Fruit fly (Drosophila melanogaster) whole organism, embryonic: Measurements from ENCODE around the gene CG17321.

Source experiments
- Atf-2 ChIP-seq: fragments of 200-800 bp; sonication (Bioruptor generic); optimal IDR thresholded peaks from 2 replicates; lab custom pipeline; 2016; ENCODE audit warnings: missing biosample characterization, missing genetic modification characterization
- Atf3 ChIP-seq: fragments of 200-800 bp; sonication (Bioruptor generic); optimal IDR thresholded peaks from 3 replicates; lab custom pipeline; 2016; ENCODE audit warnings: missing biosample characterization, missing genetic modification characterization
- CG10366 ChIP-seq: fragments of 200-800 bp; sonication (Bioruptor generic); IDR thresholded peaks from 2 replicates; pipeline ENCODE4 v1.3.6; 2022; ENCODE audit warnings: missing biosample characterization, missing genetic modification characterization
- CG10654 ChIP-seq: fragments of 200-800 bp; sonication (Bioruptor generic); optimal IDR thresholded peaks from 2 replicates; lab custom pipeline; 2016; ENCODE audit warnings: missing biosample characterization, missing genetic modification characterization
- CG11398 ChIP-seq: fragments of 200-800 bp; sonication (Bioruptor generic); optimal IDR thresholded peaks from 2 replicates; lab custom pipeline; 2016; ENCODE audit warnings: missing biosample characterization, missing genetic modification characterization
- CG11695 ChIP-seq: fragments of 200-800 bp; sonication (Bioruptor generic); IDR thresholded peaks from 3 replicates; pipeline ENCODE4 v1.3.6; 2022; ENCODE audit warnings: missing biosample characterization, missing genetic modification characterization
- CG12299 ChIP-seq: fragments of 200-800 bp; sonication (Bioruptor generic); optimal IDR thresholded peaks from 2 replicates; lab custom pipeline; 2018; ENCODE audit warnings: missing biosample characterization, mild to moderate bottlenecking, missing genetic modification characterization
- CG14441 ChIP-seq: fragments of 200-800 bp; sonication (Bioruptor generic); IDR thresholded peaks from 2 replicates; pipeline ENCODE4 v1.3.6; 2022; ENCODE audit warnings: missing biosample characterization, missing genetic modification characterization
- CG1647 ChIP-seq: fragments of 200-800 bp; sonication (Bioruptor generic); optimal IDR thresholded peaks from 3 replicates; lab custom pipeline; 2016; ENCODE audit warnings: missing biosample characterization, missing genetic modification characterization
- CG18262 ChIP-seq: fragments of 200-800 bp; optimal IDR thresholded peaks from 3 replicates; lab custom pipeline; 2019; ENCODE audit warnings: missing biosample characterization, mild to moderate bottlenecking, missing genetic modification characterization, moderate library complexity
- CG33213 ChIP-seq: fragments of 200-800 bp; sonication (Bioruptor generic); optimal IDR thresholded peaks from 3 replicates; lab custom pipeline; 2016; ENCODE audit warnings: missing biosample characterization, missing genetic modification characterization
- CG3838 ChIP-seq: fragments of 200-800 bp; sonication (Bioruptor generic); optimal IDR thresholded peaks from 3 replicates; lab custom pipeline; 2016; ENCODE audit warnings: missing biosample characterization, missing genetic modification characterization
- CG6254 ChIP-seq: fragments of 200-800 bp; sonication (Bioruptor generic); optimal IDR thresholded peaks from 3 replicates; lab custom pipeline; 2017; ENCODE audit warnings: mild to moderate bottlenecking, missing biosample characterization, missing genetic modification reagents, missing genetic modification characterization
- CG6654 ChIP-seq: fragments of 200-800 bp; sonication (Bioruptor generic); optimal IDR thresholded peaks from 2 replicates; lab custom pipeline; 2017; ENCODE audit warnings: missing biosample characterization, mild to moderate bottlenecking, missing genetic modification characterization
- CG7372 ChIP-seq: fragments of 200-800 bp; sonication (Bioruptor generic); IDR thresholded peaks from 2 replicates; pipeline ENCODE4 v1.3.6; 2022; ENCODE audit warnings: missing biosample characterization, missing genetic modification characterization
- CG7839 ChIP-seq: fragments of 200-800 bp; sonication (Bioruptor generic); optimal IDR thresholded peaks from 3 replicates; lab custom pipeline; 2018; ENCODE audit warnings: missing biosample characterization, mild to moderate bottlenecking, missing genetic modification characterization, moderate library complexity
- CG8290 ChIP-seq, 3 experiments: fragments of 200-800 bp; sonication (Bioruptor generic); optimal IDR thresholded peaks; 2 replicates each; lab custom pipeline; 2016 to 2019; ENCODE audit warnings: missing biosample characterization in 3 of 3, missing genetic modification characterization in 3 of 3, mild to moderate bottlenecking in 2 of 3, moderate library complexity in 1 of 3
- CG9727 ChIP-seq: fragments of 200-800 bp; sonication (Bioruptor generic); optimal IDR thresholded peaks from 3 replicates; lab custom pipeline; 2017; ENCODE audit warnings: missing biosample characterization, mild to moderate bottlenecking, missing genetic modification characterization
- CrebB ChIP-seq: fragments of 200-800 bp; sonication (Bioruptor generic); optimal IDR thresholded peaks from 3 replicates; lab custom pipeline; 2018; ENCODE audit warnings: missing biosample characterization, mild to moderate bottlenecking, missing genetic modification characterization
- D19A ChIP-seq: fragments of 200-800 bp; optimal IDR thresholded peaks from 3 replicates; lab custom pipeline; 2019; ENCODE audit warnings: missing biosample characterization, mild to moderate bottlenecking, missing genetic modification characterization, moderate library complexity
- Dll ChIP-seq: fragments of 200-800 bp; sonication (Bioruptor generic); IDR thresholded peaks from 4 replicates; pipeline ENCODE4 v1.3.6; 2022; ENCODE audit warnings: missing biosample characterization, missing genetic modification characterization; ENCODE audit not compliant: partially characterized antibody
- HLH54F ChIP-seq: fragments of 200-800 bp; sonication (Bioruptor generic); optimal IDR thresholded peaks from 3 replicates; lab custom pipeline; 2016; ENCODE audit warnings: missing biosample characterization, missing genetic modification characterization
- Hsf ChIP-seq: fragments of 200-800 bp; sonication (Bioruptor generic); optimal IDR thresholded peaks from 3 replicates; lab custom pipeline; 2016; ENCODE audit warnings: missing biosample characterization, missing genetic modification characterization
- Med ChIP-seq: fragments of 200-800 bp; sonication (Bioruptor generic); peaks from one replicate; lab custom pipeline; 2016; ENCODE audit warnings: missing biosample characterization, missing genetic modification characterization, mild to moderate bottlenecking, inconsistent platforms, moderate library complexity
- Meics ChIP-seq: fragments of 200-800 bp; sonication (Bioruptor generic); optimal IDR thresholded peaks from 2 replicates; lab custom pipeline; 2017; ENCODE audit warnings: missing biosample characterization, mild to moderate bottlenecking, missing genetic modification characterization
- Optix ChIP-seq: fragments of 200-800 bp; sonication (Bioruptor generic); IDR thresholded peaks from 3 replicates; pipeline ENCODE4 v1.3.6; 2022; ENCODE audit warnings: missing biosample characterization, missing genetic modification characterization
- Six4 ChIP-seq: fragments of 200-800 bp; sonication (Bioruptor generic); optimal IDR thresholded peaks from 2 replicates; lab custom pipeline; 2016; ENCODE audit warnings: missing biosample characterization, missing genetic modification characterization
- ara ChIP-seq: fragments of 200-800 bp; sonication (Bioruptor generic); IDR thresholded peaks from 2 replicates; pipeline ENCODE4 v1.3.6; 2022; ENCODE audit warnings: missing biosample characterization, missing genetic modification characterization
- bcd ChIP-seq: fragments of 200-800 bp; sonication (Bioruptor generic); optimal IDR thresholded peaks from 2 replicates; lab custom pipeline; 2017; ENCODE audit warnings: missing biosample characterization, mild to moderate bottlenecking, missing genetic modification characterization
- croc ChIP-seq: fragments of 200-800 bp; sonication (Bioruptor generic); conservative IDR thresholded peaks from 3 replicates; pipeline ENCODE4 v1.3.6; 2022; ENCODE audit warnings: missing biosample characterization, missing genetic modification characterization
- dati ChIP-seq: fragments of 200-800 bp; sonication (Bioruptor generic); IDR thresholded peaks from 2 replicates; pipeline ENCODE4 v1.3.6; 2022; ENCODE audit warnings: missing biosample characterization, missing genetic modification characterization
- ems ChIP-seq: fragments of 200-800 bp; sonication (Bioruptor generic); optimal IDR thresholded peaks from 3 replicates; lab custom pipeline; 2016; ENCODE audit warnings: missing biosample characterization, missing genetic modification characterization
- en ChIP-seq: fragments of 200-800 bp; sonication (Bioruptor generic); optimal IDR thresholded peaks from 2 replicates; lab custom pipeline; 2016; ENCODE audit warnings: missing biosample characterization, missing genetic modification characterization
- esg ChIP-seq: fragments of 200-800 bp; sonication (Bioruptor generic); conservative IDR thresholded peaks from 2 replicates; pipeline ENCODE4 v1.3.6; 2022; ENCODE audit warnings: missing biosample characterization, missing genetic modification characterization
- gcm ChIP-seq: fragments of 200-800 bp; sonication (Bioruptor generic); optimal IDR thresholded peaks from 2 replicates; lab custom pipeline; 2019; ENCODE audit warnings: missing biosample characterization, mild to moderate bottlenecking, missing genetic modification characterization, moderate library complexity
- gsb-n ChIP-seq: fragments of 200-800 bp; sonication (Bioruptor generic); optimal IDR thresholded peaks from 3 replicates; lab custom pipeline; 2018; ENCODE audit warnings: missing biosample characterization, mild to moderate bottlenecking, missing genetic modification characterization
- her ChIP-seq: fragments of 200-800 bp; sonication (Bioruptor generic); optimal IDR thresholded peaks from 2 replicates; lab custom pipeline; 2016; ENCODE audit warnings: missing biosample characterization, missing genetic modification characterization
- hkb ChIP-seq, 2 experiments: fragments of 200-800 bp in 1 of 2; fragments of >200 bp in 1 of 2; sonication (Bioruptor generic) in 1 of 2; IDR thresholded peaks in 1 of 2; optimal IDR thresholded peaks in 1 of 2; 2 replicates each; pipeline versions ENCODE4 v1.3.6 to Lab custom; 2017 to 2022; ENCODE audit warnings: missing biosample characterization in 1 of 2, missing genetic modification characterization in 1 of 2
- insv ChIP-seq, 2 experiments: fragments of 200-800 bp; sonication (Bioruptor generic); optimal IDR thresholded peaks; 3 replicates each; lab custom pipeline; 2016 to 2018; ENCODE audit warnings: missing biosample characterization in 2 of 2, missing genetic modification characterization in 2 of 2
- lab ChIP-seq: fragments of 200-800 bp; sonication (Bioruptor generic); optimal IDR thresholded peaks from 3 replicates; lab custom pipeline; 2017; ENCODE audit warnings: missing biosample characterization, missing genetic modification characterization, mild to moderate bottlenecking, moderate library complexity, missing genetic modification reagents
- lola ChIP-seq, 3 experiments: fragments of >200 bp in 2 of 3; fragments of 200-800 bp in 1 of 3; sonication (Bioruptor generic) in 1 of 3; optimal IDR thresholded peaks; 2 replicates each; lab custom pipeline; 2017 to 2019; ENCODE audit warnings: missing biosample characterization in 3 of 3, missing genetic modification characterization in 3 of 3, mild to moderate bottlenecking in 1 of 3, moderate library complexity in 1 of 3
- maf-S ChIP-seq: fragments of 200-800 bp; sonication (Bioruptor generic); optimal IDR thresholded peaks from 2 replicates; lab custom pipeline; 2016; ENCODE audit warnings: missing biosample characterization, missing genetic modification characterization
- nau ChIP-seq: fragments of 200-800 bp; sonication (Bioruptor generic); optimal IDR thresholded peaks from 3 replicates; lab custom pipeline; 2017; ENCODE audit warnings: missing biosample characterization, mild to moderate bottlenecking, missing genetic modification characterization, missing genetic modification reagents
- oc ChIP-seq: fragments of 200-800 bp; sonication (Bioruptor generic); optimal IDR thresholded peaks from 2 replicates; lab custom pipeline; 2018; ENCODE audit warnings: missing biosample characterization, mild to moderate bottlenecking, missing genetic modification characterization, moderate library complexity
- psq ChIP-seq: fragments of 200-800 bp; sonication (Bioruptor generic); optimal IDR thresholded peaks from 2 replicates; lab custom pipeline; 2017; ENCODE audit warnings: missing biosample characterization, missing genetic modification characterization
- row ChIP-seq: fragments of 200-800 bp; sonication (Bioruptor generic); IDR thresholded peaks from 3 replicates; pipeline ENCODE4 v1.3.6; 2022; ENCODE audit warnings: missing biosample characterization, missing genetic modification characterization
- sc ChIP-seq, 3 experiments: fragments of >200 bp in 2 of 3; fragments of 200-800 bp in 1 of 3; sonication (Bioruptor generic) in 1 of 3; optimal IDR thresholded peaks; 2 replicates in 2 of 3; 3 replicates in 1 of 3; lab custom pipeline; 2017; ENCODE audit warnings: mild to moderate bottlenecking in 1 of 3, missing biosample characterization in 1 of 3, missing genetic modification characterization in 1 of 3, missing genetic modification reagents in 1 of 3
- sens-2 ChIP-seq: fragments of 200-800 bp; sonication (Bioruptor generic); IDR thresholded peaks from 2 replicates; pipeline ENCODE4 v1.3.6; 2022; ENCODE audit warnings: missing biosample characterization, missing genetic modification characterization
- shn ChIP-seq: fragments of 200-800 bp; sonication (Bioruptor generic); optimal IDR thresholded peaks from 3 replicates; lab custom pipeline; 2016; ENCODE audit warnings: missing biosample characterization, missing genetic modification characterization
- sisA ChIP-seq: fragments of 200-800 bp; sonication (Bioruptor generic); IDR thresholded peaks from 2 replicates; pipeline ENCODE4 v1.3.6; 2022; ENCODE audit warnings: missing biosample characterization, missing genetic modification characterization

CG17321 gene

DNA sequence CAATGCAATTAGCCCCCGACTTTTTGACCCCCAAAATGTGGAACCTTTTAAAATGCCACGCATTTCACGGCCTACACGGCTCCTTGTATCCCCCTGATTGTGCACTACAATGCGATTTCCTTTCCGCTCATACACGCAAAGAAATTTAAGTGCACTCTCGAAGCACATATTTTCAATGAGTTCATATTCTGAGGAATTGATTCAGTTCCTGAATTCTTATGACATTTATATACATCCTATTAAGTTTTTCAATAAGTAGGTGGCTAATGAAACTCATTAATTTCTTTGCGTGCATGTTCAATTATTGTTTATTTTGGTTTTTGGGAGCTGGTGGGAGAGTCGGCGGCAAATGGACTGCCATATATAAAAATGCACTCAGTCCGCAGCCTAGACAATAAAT, 54.3 kb downstream of the CG17321 start (continued):
- TF ChIP-seq Atf-2 (peak; percentile 61), nau (GFP tag; lab: Kevin White, UChicago) (no peak), CrebB (tag; lab: Kevin White, UChicago) (no peak), CG14441 (GFP tag; lab: Robert Waterston, UW) (no peak), CG6654 (GFP tag; lab: Kevin White, UChicago) (peak; percentile 52), esg (GFP tag; lab: Robert Waterston, UW) (peak; percentile 41), CG10654 (GFP tag; lab: Kevin White, UChicago) (peak; percentile 68), CG6254 (peak; percentile 72), Dll (GFP tag; lab: Robert Waterston, UW) (no peak), CG18262 (tag; lab: Kevin White, UChicago) (peak; percentile 88), lab (GFP tag; lab: Kevin White, UChicago) (no peak), insv (GFP tag; optimal IDR thresholded peaks at IDR 0.05; lab: Kevin White, UChicago) (no peak), sens-2 (GFP tag; lab: Robert Waterston, UW) (peak; percentile 70), CG11398 (peak; percentile 56), Hsf (GFP tag; lab: Kevin White, UChicago) (peak; percentile 73), en (GFP tag; lab: Kevin White, UChicago) (peak; percentile 32), row (GFP tag; lab: Robert Waterston, UW) (peak; percentile 66), bcd (GFP tag; lab: Kevin White, UChicago) (peak; percentile 59), CG33213 (GFP tag; lab: Kevin White, UChicago) (peak; percentile 34), ara (GFP tag; lab: Robert Waterston, UW) (peak; percentile 82), ems (peak; percentile 28), Meics (GFP tag; lab: Kevin White, UChicago) (no peak), sc (optimal IDR thresholded peaks at IDR 0.05; lab: Kevin White, UChicago) (no peak), sc (GFP tag; optimal IDR thresholded peaks at IDR 0.05; lab: Kevin White, UChicago) (peak; percentile 82), CG3838 (peak; percentile 8), CG7839 (peak; percentile 73), HLH54F (peak; percentile 10), CG8290 (GFP tag; optimal IDR thresholded peaks at IDR 0.05; lab: Kevin White, UChicago) (peak; percentile 22), CG8290 (tag; optimal IDR thresholded peaks at IDR 0.05; lab: Kevin White, UChicago) (peak in 1 of 2 experiments; percentile 14), shn (GFP tag; lab: Kevin White, UChicago) (no peak), maf-S (GFP tag; lab: Kevin White, UChicago) (no peak), D19A (peak; percentile 50), her (GFP tag; lab: Kevin White, UChicago) (peak; percentile 17), sisA (GFP tag; lab: Robert Waterston, UW) (peak; percentile 70), CG1647 (GFP tag; lab: Kevin White, UChicago) (no peak), CG11695 (GFP tag; lab: Robert Waterston, UW) (no peak), Optix (peak; percentile 62; the same call in 2 of the 3 replicates), CG9727 (GFP tag; lab: Kevin White, UChicago) (peak; percentile 70), psq (no peak), CG7372 (GFP tag; lab: Robert Waterston, UW) (no peak), hkb (optimal IDR thresholded peaks at IDR 0.05; lab: Kevin White, UChicago) (no peak), hkb (GFP tag; IDR thresholded peaks at IDR 0.05; lab: Robert Waterston, UW) (peak; percentile 36; the same call in 1 of the 2 replicates), gcm (peak; percentile 62), croc (GFP tag; lab: Robert Waterston, UW) (peak; percentile 77), CG12299 (tag; lab: Kevin White, UChicago) (peak; percentile 16), Six4 (GFP tag; lab: Kevin White, UChicago) (peak; percentile 66), lola (GFP tag; optimal IDR thresholded peaks at IDR 0.05; lab: Kevin White, UChicago) (peak in 1 of 3 experiments; percentile 84), gsb-n (tag; lab: Kevin White, UChicago) (peak; percentile 85), Med (peak; percentile 89), oc (tag; lab: Kevin White, UChicago) (peak; percentile 74), dati (GFP tag; lab: Robert Waterston, UW) (no peak), CG10366 (peak; percentile 59), Atf3 (GFP tag; lab: Kevin White, UChicago) (peak; percentile 64)
